Worm (Caenorhabditis elegans): ENCODE measurements around the gene T28A11.19.

The T28A11.19 gene

DNA sequence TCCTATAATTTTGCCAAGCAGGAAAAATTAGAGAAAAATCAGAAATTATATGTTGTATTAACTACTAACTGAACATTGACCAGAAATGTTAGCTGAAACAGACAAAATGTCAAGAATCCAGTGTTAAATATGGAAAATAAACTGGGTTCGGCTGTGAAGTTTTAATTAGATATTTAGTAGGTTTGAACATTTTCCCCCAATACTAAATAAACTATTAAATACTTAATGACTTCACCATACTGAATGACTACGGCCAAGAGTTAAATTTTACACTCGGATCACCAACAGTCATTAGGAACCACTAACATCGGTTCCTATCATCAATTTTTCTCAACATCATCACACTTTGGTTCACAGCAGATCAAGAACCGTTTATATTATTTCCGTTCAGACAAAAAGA lies 26.1 kb upstream of the T28A11.19 start:
- no peak for TF ChIP-seq Y56A3A.18 (GFP tag; IDR thresholded peaks at IDR 0.05)
- TF ChIP-seq let-607 (tag; optimal IDR thresholded peaks at IDR 0.05) = no peak
- no peak for TF ChIP-seq sdz-38 (tag; optimal IDR thresholded peaks at IDR 0.05)
- TF ChIP-seq ztf-22 (GFP tag; optimal IDR thresholded peaks at IDR 0.05) = no peak
- no peak for TF ChIP-seq F10E7.11 (tag; optimal IDR thresholded peaks at IDR 0.05)
- TF ChIP-seq F39B2.1 (GFP tag; IDR thresholded peaks at IDR 0.05) = no peak
- no peak for TF ChIP-seq ztf-26 (tag; optimal IDR thresholded peaks at IDR 0.05)
- TF ChIP-seq xnd-1 (tag; optimal IDR thresholded peaks at IDR 0.05) = no peak
- no peak for TF ChIP-seq attf-5 (GFP tag; optimal IDR thresholded peaks at IDR 0.05)
- no peak for TF ChIP-seq B0019.2 (GFP tag; conservative IDR thresholded peaks at IDR 0.05)
- TF ChIP-seq lir-1 (GFP tag; conservative IDR thresholded peaks at IDR 0.05) = no peak
- TF ChIP-seq lin-35 (GFP tag; optimal IDR thresholded peaks at IDR 0.05) = no peak

DNA sequence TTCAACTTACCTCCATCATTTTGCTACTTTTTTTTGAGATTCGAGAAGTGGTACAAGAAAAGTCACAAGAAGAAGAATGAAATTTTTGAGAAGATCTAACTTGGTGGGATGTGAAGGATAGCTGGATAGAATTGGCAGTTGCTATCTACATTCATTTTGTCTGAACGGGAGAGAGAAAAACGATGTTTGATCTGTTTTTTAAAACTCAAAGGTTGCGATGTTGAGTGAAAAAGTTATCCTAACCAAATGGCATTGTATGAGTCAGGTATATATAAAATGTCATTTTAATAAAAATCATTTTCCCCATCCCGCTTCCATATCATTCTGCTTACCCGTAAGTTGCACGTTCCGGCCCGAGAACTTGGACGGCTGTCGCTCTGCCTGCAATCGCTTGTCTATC lies 20.0 kb upstream of the T28A11.19 start, which contains the start of gene F35F10.6:
TSS of gene F35F10.6 (minus strand) at position 101 of the 400 bp plus-strand sequence.
- no peak for TF ChIP-seq repo-1 (tag; optimal IDR thresholded peaks at IDR 0.05)

DNA sequence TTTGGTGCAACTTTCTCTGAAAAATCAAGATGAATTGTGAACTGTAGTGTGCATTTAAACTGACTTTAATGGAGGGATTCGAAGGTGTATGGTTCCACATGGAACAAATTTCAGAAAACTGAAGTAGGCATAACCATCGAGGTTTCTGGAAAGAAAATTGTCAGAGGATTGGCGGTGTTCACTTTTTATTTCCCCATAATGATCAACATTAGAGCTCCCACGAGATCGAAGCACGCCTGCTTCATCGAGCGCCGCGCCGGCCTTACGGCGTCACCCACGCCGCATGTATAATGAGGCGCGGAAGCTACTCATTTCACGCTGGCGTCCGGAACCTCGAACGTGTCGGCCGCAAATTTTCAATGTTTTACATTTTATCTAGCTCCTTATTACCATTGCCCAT lies 18.8 kb upstream of the T28A11.19 start:
- TF ChIP-seq cebp-1 (GFP tag; IDR thresholded peaks at IDR 0.05) (no peak), cebp-1 (tag; optimal IDR thresholded peaks at IDR 0.05) (no peak), egl-18 (GFP tag; IDR thresholded peaks at IDR 0.05) (peak; percentile 52; the same call in 1 of the 2 replicates), bed-1 (GFP tag; IDR thresholded peaks at IDR 0.05) (peak; percentile 76; the same call in 1 of the 2 replicates), ztf-22 (GFP tag; optimal IDR thresholded peaks at IDR 0.05) (no peak), aptf-3 (GFP tag; IDR thresholded peaks at IDR 0.05) (no peak)

DNA sequence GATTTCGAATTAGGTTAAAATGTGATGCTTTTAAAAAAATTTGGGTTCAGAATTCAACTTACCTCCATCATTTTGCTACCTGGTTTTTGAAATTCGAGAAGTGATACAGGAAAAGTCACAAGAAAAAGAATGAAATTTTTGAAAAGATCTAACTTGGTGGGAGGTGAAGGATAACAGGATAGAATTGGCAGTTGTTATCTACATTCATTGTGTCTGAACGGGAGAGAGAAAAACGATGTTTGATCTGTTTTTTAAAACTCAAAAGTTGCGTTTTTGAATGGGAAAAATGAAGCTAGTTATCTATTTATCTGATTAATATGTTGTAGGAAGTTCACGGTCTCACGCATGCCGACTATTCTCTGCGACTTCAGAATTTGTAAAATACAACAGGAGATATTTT lies 18.0 kb upstream of the T28A11.19 start, which contains the start of gene F35F10.7:
TSS of gene F35F10.7 (minus strand) at position 101 of the 400 bp plus-strand sequence.
- no peak for TF ChIP-seq nhr-179 (tag; optimal IDR thresholded peaks at IDR 0.05)
- no peak for TF ChIP-seq sptf-2 (GFP tag; optimal IDR thresholded peaks at IDR 0.05)
- TF ChIP-seq mcd-1 (GFP tag; IDR thresholded peaks at IDR 0.05) = no peak
- TF ChIP-seq aptf-2 (GFP tag; conservative IDR thresholded peaks at IDR 0.05) = no peak
- no peak for TF ChIP-seq bed-2 (GFP tag; IDR thresholded peaks at IDR 0.05)
- TF ChIP-seq atf-7 (tag; optimal IDR thresholded peaks at IDR 0.05) = no peak
- no peak for TF ChIP-seq hlh-26 (GFP tag; conservative IDR thresholded peaks at IDR 0.05)
- no peak for TF ChIP-seq ceh-79 (tag; optimal IDR thresholded peaks at IDR 0.05)
- no peak for TF ChIP-seq tlf-1 (GFP tag; optimal IDR thresholded peaks at IDR 0.05)
- TF ChIP-seq C17E4.6 (GFP tag; IDR thresholded peaks at IDR 0.05) = no peak
- no peak for TF ChIP-seq lag-1 (GFP tag; IDR thresholded peaks at IDR 0.05)
- no peak for TF ChIP-seq cebp-1 (GFP tag; IDR thresholded peaks at IDR 0.05)
- no peak for TF ChIP-seq cebp-1 (tag; optimal IDR thresholded peaks at IDR 0.05)
- TF ChIP-seq ets-4 (GFP tag; optimal IDR thresholded peaks at IDR 0.05) = no peak
- TF ChIP-seq unc-130 (GFP tag; optimal IDR thresholded peaks at IDR 0.05) = no peak

DNA sequence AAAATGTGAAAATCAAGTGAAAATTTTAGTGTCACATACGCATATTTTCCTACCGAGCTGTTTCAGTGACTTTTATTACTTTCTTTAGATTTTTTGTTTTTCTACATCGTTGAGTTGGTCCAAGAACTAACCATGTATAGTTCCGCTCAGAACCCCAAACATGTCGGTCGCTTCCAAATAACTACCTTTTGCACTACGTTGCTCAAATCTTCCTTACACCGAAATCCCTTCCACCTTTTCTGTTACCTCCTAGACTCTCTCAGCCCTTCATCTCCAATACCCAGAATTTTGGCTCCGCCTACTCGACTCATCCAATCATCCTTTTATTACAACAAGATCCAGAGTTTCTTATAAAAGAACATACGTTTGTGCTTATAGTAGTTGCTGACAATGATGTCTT lies 15.3 kb upstream of the T28A11.19 start, which contains the start of gene F35F10.5:
TSS of gene F35F10.5 (plus strand) at position 301 of the 400 bp plus-strand sequence.
- no peak for TF ChIP-seq lag-1 (GFP tag; IDR thresholded peaks at IDR 0.05)
- no peak for TF ChIP-seq ceh-27 (GFP tag; optimal IDR thresholded peaks at IDR 0.05)
- no peak for TF ChIP-seq ceh-79 (tag; optimal IDR thresholded peaks at IDR 0.05)
- TF ChIP-seq lsy-27 (tag; optimal IDR thresholded peaks at IDR 0.05; ENCODE audit: borderline replicate concordance, insufficient read depth) = no peak
- no peak for TF ChIP-seq hmg-1.2 (GFP tag; IDR thresholded peaks at IDR 0.05)
- TF ChIP-seq attf-6 (GFP tag; IDR thresholded peaks at IDR 0.05) = no peak
- no peak for TF ChIP-seq B0019.2 (GFP tag; conservative IDR thresholded peaks at IDR 0.05)

All from whole organism, young adult.